Fruit fly (Drosophila melanogaster): ENCODE results near the gene RpS28-like.

DNA sequence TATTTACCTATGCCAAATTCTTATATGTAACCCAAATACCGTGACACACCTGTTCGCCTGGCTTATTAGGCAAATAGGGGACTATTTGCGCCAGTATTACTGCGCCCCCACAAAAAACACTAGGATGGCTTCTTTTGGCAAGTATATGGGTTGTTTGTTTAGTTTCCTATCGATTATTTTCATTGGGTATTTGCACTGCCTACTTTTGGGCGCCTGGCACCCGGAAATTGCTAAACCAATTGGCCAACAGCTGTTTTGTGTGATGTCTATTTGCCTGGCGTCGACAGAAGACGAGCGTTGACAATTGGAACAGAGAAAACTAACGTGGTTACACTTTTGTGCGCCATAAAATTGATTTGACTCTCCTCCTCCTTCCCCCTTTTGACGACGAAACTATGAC lies 16.4 kb downstream of the RpS28-like start:
- TF ChIP-seq kay (GFP tag; ENCODE audit: borderline replicate concordance), result no peak
- TF ChIP-seq bab1 (GFP tag; optimal IDR thresholded peaks at IDR 0.05), result no peak
- no peak for TF ChIP-seq CG1620 (GFP tag; optimal IDR thresholded peaks at IDR 0.05)
